Fruit fly (Drosophila melanogaster) whole organism, embryonic: ENCODE data around the gene CG7275.

Experiments used
- CG10431 ChIP-seq: fragments of 200-800 bp; sonication (Bioruptor generic); optimal IDR thresholded peaks from 3 replicates; lab custom pipeline; 2018; ENCODE audit warnings: missing biosample characterization, mild to moderate bottlenecking, missing genetic modification characterization
- CG15514 ChIP-seq: fragments of 200-800 bp; sonication (Bioruptor generic); optimal IDR thresholded peaks from 3 replicates; lab custom pipeline; 2017; ENCODE audit warnings: missing biosample characterization, missing genetic modification characterization, mild to moderate bottlenecking, moderate library complexity, missing genetic modification reagents
- CG18599 ChIP-seq: fragments of 200-800 bp; sonication (Bioruptor generic); optimal IDR thresholded peaks from 3 replicates; lab custom pipeline; 2017; ENCODE audit warnings: missing biosample characterization, missing genetic modification characterization, mild to moderate bottlenecking, moderate library complexity, missing genetic modification reagents
- crol ChIP-seq: fragments of 200-800 bp; sonication (Bioruptor generic); IDR thresholded peaks from 2 replicates; pipeline ENCODE4 v1.3.6; 2022; ENCODE audit warnings: missing biosample characterization, missing genetic modification characterization
- sens ChIP-seq: fragments of 200-800 bp; sonication (Bioruptor generic); peaks from one replicate; lab custom pipeline; 2016; ENCODE audit warnings: missing biosample characterization, missing genetic modification characterization

dm6 chr3L:15548843-15549242, 50.1 kb downstream of the CG7275 start:
- TF ChIP-seq crol (GFP tag; lab: Robert Waterston, UW): no peak
- TF ChIP-seq CG10431 (GFP tag; lab: Kevin White, UChicago): no peak
- TF ChIP-seq CG15514 (GFP tag; lab: Kevin White, UChicago): peak; percentile 48
- TF ChIP-seq CG18599 (GFP tag; lab: Kevin White, UChicago): peak; percentile 72
- peak; percentile 74 for TF ChIP-seq sens (GFP tag; lab: Kevin White, UChicago)
